Worm (Caenorhabditis elegans): ENCODE measurements around the gene glb-11.

DNA sequence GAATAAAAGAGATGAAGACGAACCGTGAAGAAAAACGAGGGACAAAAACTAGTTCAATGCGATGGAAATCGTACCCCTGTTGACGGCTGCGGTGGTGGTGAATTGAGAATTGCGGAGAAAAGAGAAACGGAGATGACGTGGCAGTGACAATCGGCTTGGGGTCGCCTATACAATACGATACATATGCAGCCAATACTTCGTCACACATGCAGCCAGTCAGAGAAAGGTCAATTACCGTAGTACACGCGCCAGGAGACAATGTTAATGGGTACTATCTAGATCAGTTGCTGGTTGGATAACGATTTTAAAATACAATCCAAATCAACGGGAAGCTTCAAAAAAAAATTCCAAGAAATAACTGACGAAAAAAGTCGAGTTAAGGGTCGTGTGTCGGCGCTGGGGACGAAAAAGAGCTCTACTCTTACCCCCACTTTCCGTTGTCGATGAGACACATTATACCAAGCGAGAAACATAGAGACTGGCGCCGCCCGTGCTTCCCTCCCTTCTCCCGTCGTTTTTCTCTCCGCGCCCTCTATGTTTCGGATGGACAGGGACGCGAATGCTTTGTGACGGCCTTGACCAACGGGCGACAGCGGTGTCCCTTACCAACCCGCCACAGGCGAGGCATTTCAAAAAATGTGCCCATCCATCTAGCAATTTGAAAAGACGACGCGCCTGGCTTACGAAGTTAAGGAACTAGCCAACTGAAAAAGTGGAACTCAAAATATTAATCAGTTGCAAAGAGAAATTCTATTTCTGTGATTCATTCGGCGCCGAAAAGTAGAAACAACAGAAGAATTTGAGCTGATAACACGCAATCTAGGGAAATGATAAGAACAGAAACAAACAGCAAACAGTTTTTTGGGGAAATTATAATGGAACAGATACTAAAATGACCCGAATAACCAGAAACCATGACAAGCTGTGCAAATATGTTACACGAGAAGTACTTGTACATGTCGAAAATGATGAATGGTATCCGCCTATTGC, 26.9 kb upstream of the glb-11 start:
- no peak for TF ChIP-seq flt-1 (GFP tag; IDR thresholded peaks at IDR 0.05)
- TF ChIP-seq tab-1 (GFP tag; IDR thresholded peaks at IDR 0.05), result no peak
- TF ChIP-seq ztf-23 (GFP tag; IDR thresholded peaks at IDR 0.05), result no peak
- no peak for TF ChIP-seq ztf-29 (GFP tag; IDR thresholded peaks at IDR 0.05)
- TF ChIP-seq cog-1 (tag; optimal IDR thresholded peaks at IDR 0.05), result no peak
